Worm (Caenorhabditis elegans): ENCODE data around the gene mrpl-50.

mrpl-50 gene

ce11 chrII:8973516-8974043, 43.9 kb downstream of the mrpl-50 start, which contains the start of gene tomm-40:
TSS of gene tomm-40 (minus strand) at chrII:8973566.
- TF ChIP-seq ces-1 (GFP tag; optimal IDR thresholded peaks at IDR 0.05) (peak; percentile 20), elt-1 (tag; optimal IDR thresholded peaks at IDR 0.05; ENCODE audit: borderline replicate concordance, insufficient read depth) (no peak), tbx-8 (GFP tag; optimal IDR thresholded peaks at IDR 0.05) (no peak), lsy-2 (tag; optimal IDR thresholded peaks at IDR 0.05) (peak; percentile 42), nhr-28 (tag; optimal IDR thresholded peaks at IDR 0.05) (no peak), pha-4 (tag; optimal IDR thresholded peaks at IDR 0.05) (no peak), lin-32 (GFP tag; optimal IDR thresholded peaks at IDR 0.05) (no peak), ceh-83 (GFP tag; optimal IDR thresholded peaks at IDR 0.05) (no peak), snpc-4 (tag; optimal IDR thresholded peaks at IDR 0.05) (no peak)
